Worm (Caenorhabditis elegans) whole organism, L1 larva: Measurements from ENCODE around the gene atp-4.

Experiments used
- C04F5.9 ChIP-seq: sonication (generic microtip); optimal IDR thresholded peaks from 2 replicates; lab custom pipeline; 2016; ENCODE audit warnings: missing genetic modification characterization, missing compliant biosample characterization
- C34B4.2 ChIP-seq: sonication (generic microtip); optimal IDR thresholded peaks from 2 replicates; lab custom pipeline; 2017; ENCODE audit warnings: mild to moderate bottlenecking, missing genetic modification characterization, missing compliant biosample characterization
- aha-1 ChIP-seq: fragments of 150-350 bp; optimal IDR thresholded peaks from 2 replicates; lab custom pipeline; 2014; ENCODE audit warnings: missing biosample characterization, missing genetic modification characterization
- aly-2 ChIP-seq: fragments of 150-350 bp; optimal IDR thresholded peaks from 2 replicates; lab custom pipeline; 2014; ENCODE audit warnings: missing biosample characterization, missing genetic modification characterization
- blmp-1 ChIP-seq: fragments of 150-350 bp; optimal IDR thresholded peaks from 2 replicates; lab custom pipeline; 2014; ENCODE audit warnings: missing biosample characterization, missing genetic modification characterization
- ceh-8 ChIP-seq: fragments of 200-800 bp; sonication (Bioruptor generic); optimal IDR thresholded peaks from 2 replicates; lab custom pipeline; 2018; ENCODE audit warnings: mild to moderate bottlenecking, missing genetic modification characterization, moderate library complexity, missing compliant biosample characterization
- ces-1 ChIP-seq: fragments of 150-350 bp; optimal IDR thresholded peaks from 2 replicates; lab custom pipeline; 2014; ENCODE audit warnings: missing biosample characterization, missing genetic modification reagents, missing genetic modification characterization
- dsc-1 ChIP-seq: sonication (generic microtip); optimal IDR thresholded peaks from 2 replicates; lab custom pipeline; 2016; ENCODE audit warnings: mild to moderate bottlenecking, missing genetic modification characterization, missing compliant biosample characterization
- efl-3 ChIP-seq: fragments of 200-800 bp; sonication (Bioruptor generic); optimal IDR thresholded peaks from 2 replicates; lab custom pipeline; 2018; ENCODE audit warnings: mild to moderate bottlenecking, missing genetic modification characterization, missing compliant biosample characterization
- egl-13 ChIP-seq: sonication (generic microtip); optimal IDR thresholded peaks from 2 replicates; lab custom pipeline; 2016; ENCODE audit warnings: missing genotype, missing genetic modification reagents, missing genetic modification characterization, missing compliant biosample characterization
- egl-27 ChIP-seq, 2 experiments: fragments of 150-350 bp in 1 of 2; sonication (generic microtip); optimal IDR thresholded peaks; 3 replicates each; lab custom pipeline; 2017 to 2018; ENCODE audit warnings: missing biosample characterization in 2 of 2, missing genetic modification characterization in 2 of 2, missing genetic modification reagents in 2 of 2
- elt-2 ChIP-seq: sonication (generic microtip); optimal IDR thresholded peaks from 2 replicates; lab custom pipeline; 2016; ENCODE audit warnings: missing genetic modification characterization, mild to moderate bottlenecking, inconsistent platforms, missing compliant biosample characterization, missing genetic modification reagents
- fkh-10 ChIP-seq: sonication (generic microtip); optimal IDR thresholded peaks from 2 replicates; lab custom pipeline; 2017; ENCODE audit warnings: missing biosample characterization, missing genetic modification reagents, missing genetic modification characterization
- fkh-8 ChIP-seq: sonication (generic microtip); optimal IDR thresholded peaks from 2 replicates; lab custom pipeline; 2016; ENCODE audit warnings: mild to moderate bottlenecking, missing genetic modification characterization, missing compliant biosample characterization
- fos-1 ChIP-seq: fragments of 150-350 bp; optimal IDR thresholded peaks from 2 replicates; lab custom pipeline; 2014; ENCODE audit warnings: missing biosample characterization, missing genetic modification characterization
- grh-1 ChIP-seq: fragments of 200-800 bp; sonication (Bioruptor generic); IDR thresholded peaks from 2 replicates; pipeline ENCODE4 v1.3.6; 2022; ENCODE audit warnings: missing genetic modification reagents, missing genetic modification characterization, missing compliant biosample characterization
- hlh-17 ChIP-seq: fragments of 200-800 bp; sonication (Bioruptor generic); optimal IDR thresholded peaks from 2 replicates; lab custom pipeline; 2018; ENCODE audit warnings: missing genetic modification characterization, mild to moderate bottlenecking, missing compliant biosample characterization, moderate library complexity, borderline replicate concordance
- hpl-2 ChIP-seq: fragments of 150-350 bp; optimal IDR thresholded peaks from 2 replicates; lab custom pipeline; 2014; ENCODE audit warnings: missing biosample characterization, missing genetic modification reagents, missing genetic modification characterization
- irx-1 ChIP-seq: sonication (generic microtip); optimal IDR thresholded peaks from 2 replicates; lab custom pipeline; 2016; ENCODE audit warnings: missing genetic modification characterization, missing compliant biosample characterization
- isw-1 ChIP-seq: fragments of 200-800 bp; sonication (Bioruptor generic); IDR thresholded peaks from 2 replicates; pipeline ENCODE4 v1.3.6; 2022; ENCODE audit warnings: missing genetic modification characterization, missing compliant biosample characterization
- lin-14 ChIP-seq: fragments of 200-800 bp; sonication (Bioruptor generic); optimal IDR thresholded peaks from 2 replicates; lab custom pipeline; 2018; ENCODE audit warnings: mild to moderate bottlenecking, missing genetic modification characterization, moderate library complexity, missing compliant biosample characterization
- lin-15B ChIP-seq: fragments of 150-350 bp; sonication (generic microtip); optimal IDR thresholded peaks from 3 replicates; lab custom pipeline; 2014; ENCODE audit warnings: missing biosample characterization, missing genetic modification characterization
- lin-35 ChIP-seq, 2 experiments: fragments of 150-350 bp; optimal IDR thresholded peaks; 2 replicates each; lab custom pipeline; 2014; ENCODE audit warnings: missing biosample characterization in 2 of 2, missing genetic modification characterization in 2 of 2, missing genetic modification reagents in 2 of 2
- lir-3 ChIP-seq: sonication (generic microtip); optimal IDR thresholded peaks from 2 replicates; lab custom pipeline; 2016; ENCODE audit warnings: mild to moderate bottlenecking, missing genetic modification characterization, moderate library complexity, missing compliant biosample characterization; ENCODE audit not compliant: poor library complexity
- mdl-1 ChIP-seq, 2 experiments: fragments of 150-350 bp; optimal IDR thresholded peaks; 2 replicates each; lab custom pipeline; 2014 to 2017; ENCODE audit warnings: missing biosample characterization in 2 of 2, missing genetic modification characterization in 2 of 2, inconsistent platforms in 1 of 2
- mep-1 ChIP-seq: fragments of 150-350 bp; optimal IDR thresholded peaks from 2 replicates; lab custom pipeline; 2014; ENCODE audit warnings: missing biosample characterization, missing genetic modification characterization
- nhr-19 ChIP-seq: fragments of 200-800 bp; sonication (Bioruptor generic); conservative IDR thresholded peaks from 2 replicates; pipeline ENCODE4 v1.3.6; 2022; ENCODE audit warnings: missing genetic modification characterization, missing compliant biosample characterization
- nhr-47 ChIP-seq: sonication (generic microtip); optimal IDR thresholded peaks from 2 replicates; lab custom pipeline; 2016; ENCODE audit warnings: mild to moderate bottlenecking, missing genetic modification characterization, moderate library complexity, missing compliant biosample characterization
- nhr-76 ChIP-seq: sonication (generic microtip); optimal IDR thresholded peaks from 2 replicates; lab custom pipeline; 2017; ENCODE audit warnings: missing biosample characterization, missing genetic modification characterization
- nhr-77 ChIP-seq: fragments of 150-350 bp; optimal IDR thresholded peaks from 2 replicates; lab custom pipeline; 2014; ENCODE audit warnings: missing biosample characterization, missing genetic modification characterization
- nhr-85 ChIP-seq: sonication (generic microtip); peaks from one replicate; lab custom pipeline; 2016; ENCODE audit warnings: missing genetic modification characterization, inconsistent platforms, missing compliant biosample characterization
- nhr-90 ChIP-seq: sonication (generic microtip); optimal IDR thresholded peaks from 2 replicates; lab custom pipeline; 2016; ENCODE audit warnings: mild to moderate bottlenecking, missing genetic modification characterization, missing compliant biosample characterization; ENCODE audit not compliant: poor library complexity
- pag-3 ChIP-seq: sonication (generic microtip); optimal IDR thresholded peaks from 2 replicates; lab custom pipeline; 2017; ENCODE audit warnings: missing genetic modification characterization, mild to moderate bottlenecking, missing compliant biosample characterization, antibody characterized with exemption, borderline replicate concordance; ENCODE audit not compliant: insufficient read depth
- pqm-1 ChIP-seq: sonication (generic microtip); optimal IDR thresholded peaks from 3 replicates; lab custom pipeline; 2017; ENCODE audit warnings: missing biosample characterization, missing genetic modification characterization
- rnt-1 ChIP-seq: sonication (generic microtip); optimal IDR thresholded peaks from 2 replicates; lab custom pipeline; 2016; ENCODE audit warnings: mild to moderate bottlenecking, missing genetic modification characterization, moderate library complexity, missing compliant biosample characterization
- snpc-4 ChIP-seq: fragments of 150-350 bp; optimal IDR thresholded peaks from 2 replicates; lab custom pipeline; 2014; ENCODE audit warnings: missing biosample characterization, missing genetic modification characterization
- snu-23 ChIP-seq: sonication (generic microtip); optimal IDR thresholded peaks from 2 replicates; lab custom pipeline; 2016; ENCODE audit warnings: missing genetic modification characterization, missing compliant biosample characterization
- sox-4 ChIP-seq: sonication (generic microtip); optimal IDR thresholded peaks from 2 replicates; lab custom pipeline; 2016; ENCODE audit warnings: missing genetic modification characterization, missing compliant biosample characterization
- swsn-7 ChIP-seq: sonication (generic microtip); optimal IDR thresholded peaks from 2 replicates; lab custom pipeline; 2016; ENCODE audit warnings: missing genetic modification characterization, missing compliant biosample characterization
- tlp-1 ChIP-seq: fragments of 150-350 bp; optimal IDR thresholded peaks from 2 replicates; lab custom pipeline; 2014; ENCODE audit warnings: missing biosample characterization, missing genetic modification characterization
- unc-30 ChIP-seq: sonication (generic microtip); optimal IDR thresholded peaks from 2 replicates; lab custom pipeline; 2017; ENCODE audit warnings: missing biosample characterization, missing genetic modification characterization
- unc-62 ChIP-seq: fragments of 150-350 bp; optimal IDR thresholded peaks from 2 replicates; lab custom pipeline; 2014; ENCODE audit warnings: missing biosample characterization, missing genetic modification reagents, missing genetic modification characterization
- vab-15 ChIP-seq: sonication (generic microtip); optimal IDR thresholded peaks from 2 replicates; lab custom pipeline; 2017; ENCODE audit warnings: missing genotype, mild to moderate bottlenecking, missing genetic modification characterization, missing compliant biosample characterization
- ztf-4 ChIP-seq: fragments of 150-350 bp; optimal IDR thresholded peaks from 2 replicates; lab custom pipeline; 2014; ENCODE audit warnings: missing biosample characterization, missing genetic modification characterization

The atp-4 gene

DNA sequence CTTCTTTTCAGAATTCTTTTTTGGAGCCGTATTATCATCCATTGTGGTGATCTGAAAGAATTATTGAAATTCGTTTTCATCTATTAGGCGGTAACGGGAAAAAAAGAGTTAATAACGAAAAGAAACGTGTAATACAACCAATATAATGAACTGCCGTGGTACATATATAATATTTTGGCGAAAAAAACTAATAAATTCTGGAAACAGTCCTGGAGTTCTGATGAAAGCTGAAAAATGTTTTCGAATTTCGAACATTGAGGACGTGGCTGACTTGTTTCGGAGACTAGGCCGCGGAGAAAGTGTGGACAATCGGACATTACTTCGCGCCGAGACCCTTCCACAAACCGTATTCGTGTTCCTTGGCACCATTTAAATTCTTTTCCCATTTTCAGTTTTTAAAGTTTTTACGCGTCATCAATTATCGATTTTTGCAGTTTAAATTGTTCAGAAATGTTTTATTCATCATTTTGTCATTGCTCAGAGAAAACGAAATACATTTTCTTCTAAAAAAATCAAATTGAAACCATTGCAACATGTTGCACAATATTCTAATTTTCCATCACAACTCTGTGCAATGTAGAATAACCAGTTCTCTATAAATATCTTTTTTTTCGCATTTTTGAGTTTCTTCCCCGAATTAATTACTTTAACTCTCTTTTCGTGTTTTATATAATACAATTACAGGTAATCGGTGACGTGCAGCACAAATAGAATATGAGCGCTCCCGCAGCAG lies 6.7 kb upstream of the atp-4 start, which contains the start of the genes gad-1 and erfa-1 (continued):
- peak; percentile 74 for TF ChIP-seq nhr-85 (tag; lab: Kevin White, UChicago)
- no peak for TF ChIP-seq tlp-1
- TF ChIP-seq efl-3 (GFP tag; lab: Kevin White, UChicago): no peak
- TF ChIP-seq C34B4.2 (tag; lab: Kevin White, UChicago): no peak
- peak in 1 of 2 experiments; percentile 32 for TF ChIP-seq mdl-1 (tag; optimal IDR thresholded peaks at IDR 0.05; lab: Kevin White, UChicago)
- TF ChIP-seq unc-62: no peak
- peak; percentile 29 for TF ChIP-seq irx-1 (tag; lab: Kevin White, UChicago)
- TF ChIP-seq nhr-76 (tag; lab: Kevin White, UChicago): no peak
- TF ChIP-seq pqm-1 (tag; lab: Kevin White, UChicago): no peak
- peak; percentile 68 for TF ChIP-seq snu-23
- no peak for TF ChIP-seq unc-30 (tag; lab: Kevin White, UChicago)
- TF ChIP-seq rnt-1 (tag; lab: Kevin White, UChicago): peak; percentile 87
- peak; percentile 6 for TF ChIP-seq nhr-90
- no peak for TF ChIP-seq dsc-1 (tag; lab: Kevin White, UChicago)
- no peak for TF ChIP-seq elt-2 (tag; lab: Kevin White, UChicago)
- TF ChIP-seq fkh-8: peak; percentile 44
- TF ChIP-seq lin-15B (tag; lab: Kevin White, UChicago): peak; percentile 89
- no peak for TF ChIP-seq pag-3
- no peak for TF ChIP-seq ces-1 (GFP tag; lab: Kevin White, UChicago)
- TF ChIP-seq mep-1 (tag; lab: Kevin White, UChicago): peak; percentile 70
- TF ChIP-seq snpc-4 (tag; lab: Kevin White, UChicago): no peak
- no peak for TF ChIP-seq egl-13 (tag; lab: Kevin White, UChicago)
- peak; percentile 43; the same call in 1 of the 2 replicates for TF ChIP-seq nhr-19 (GFP tag; lab: Robert Waterston, UW)
- no peak for TF ChIP-seq C04F5.9 (tag; lab: Kevin White, UChicago)
- TF ChIP-seq ceh-8 (GFP tag; lab: Kevin White, UChicago): no peak
- TF ChIP-seq blmp-1 (tag; lab: Kevin White, UChicago): peak; percentile 47
- TF ChIP-seq nhr-77 (tag; lab: Kevin White, UChicago): no peak
- no peak for TF ChIP-seq hpl-2 (GFP tag; lab: Kevin White, UChicago)
- TF ChIP-seq fos-1 (tag; lab: Kevin White, UChicago): no peak
- TF ChIP-seq grh-1 (GFP tag; lab: Robert Waterston, UW): no peak
- TF ChIP-seq sox-4 (tag; lab: Kevin White, UChicago): no peak
- TF ChIP-seq swsn-7 (tag; lab: Kevin White, UChicago): peak; percentile 36
- TF ChIP-seq hlh-17 (GFP tag; lab: Kevin White, UChicago): no peak
- no peak for TF ChIP-seq vab-15 (tag; lab: Kevin White, UChicago)
- peak; percentile 74 to 82 for TF ChIP-seq lin-35 (GFP tag; optimal IDR thresholded peaks at IDR 0.05; lab: Kevin White, UChicago)
- peak; percentile 69 for TF ChIP-seq lir-3
- TF ChIP-seq fkh-10 (GFP tag; lab: Kevin White, UChicago): no peak
- TF ChIP-seq lin-14 (GFP tag; lab: Kevin White, UChicago): peak; percentile 69
- TF ChIP-seq egl-27 (tag; optimal IDR thresholded peaks at IDR 0.05; lab: Kevin White, UChicago): no peak
- TF ChIP-seq isw-1 (GFP tag; lab: Robert Waterston, UW): peak; percentile 41
- peak; percentile 63 for TF ChIP-seq nhr-47 (tag; lab: Kevin White, UChicago)
- no peak for TF ChIP-seq ztf-4 (tag; lab: Kevin White, UChicago)
- no peak for TF ChIP-seq aly-2 (tag; lab: Kevin White, UChicago)
- TF ChIP-seq aha-1 (tag; lab: Kevin White, UChicago): no peak
